Fruit fly (Drosophila melanogaster) whole organism, embryonic: ENCODE data around the gene MED22.

ENCODE experiments used
- CkIIα-i1 ChIP-seq: fragments of 200-800 bp; sonication (Bioruptor generic); IDR thresholded peaks from 2 replicates; pipeline ENCODE4 v1.3.6; 2022; ENCODE audit warnings: missing biosample characterization, missing genetic modification characterization
- Xbp1 ChIP-seq: fragments of 200-800 bp; sonication (Bioruptor generic); optimal IDR thresholded peaks from 3 replicates; lab custom pipeline; 2016; ENCODE audit warnings: missing biosample characterization, mild to moderate bottlenecking, missing genetic modification characterization

dm6 chrX:932166-932565, 4.2 kb downstream of the MED22 start, which contains the start of the genes CG32815 and CG3706:
- TF ChIP-seq CkIIα-i1 (GFP tag; lab: Robert Waterston, UW) (no peak), Xbp1 (no peak)
